Worm (Caenorhabditis elegans): ENCODE measurements around the gene fem-1.

- no peak for TF ChIP-seq nhr-76 (tag; optimal IDR thresholded peaks at IDR 0.05)
- no peak for TF ChIP-seq nhr-23 (tag; optimal IDR thresholded peaks at IDR 0.05)
- TF ChIP-seq ama-1 (optimal IDR thresholded peaks at IDR 0.05): no peak
- TF ChIP-seq unc-39 (tag; optimal IDR thresholded peaks at IDR 0.05): no peak
- TF ChIP-seq snpc-4 (tag; optimal IDR thresholded peaks at IDR 0.05): no peak
- no peak for TF ChIP-seq ZK546.5 (tag; optimal IDR thresholded peaks at IDR 0.05)
- no peak for TF ChIP-seq elt-2 (tag; optimal IDR thresholded peaks at IDR 0.05)
- no peak for TF ChIP-seq R02D3.7 (tag; optimal IDR thresholded peaks at IDR 0.05)
- no peak for TF ChIP-seq eor-1 (tag; optimal IDR thresholded peaks at IDR 0.05)
- TF ChIP-seq unc-62 (GFP tag; optimal IDR thresholded peaks at IDR 0.05): no peak
- TF ChIP-seq elt-1 (tag; optimal IDR thresholded peaks at IDR 0.05): no peak
- TF ChIP-seq ceh-28 (tag; optimal IDR thresholded peaks at IDR 0.05): no peak
- no peak for TF ChIP-seq fos-1 (tag; optimal IDR thresholded peaks at IDR 0.05)
- no peak for TF ChIP-seq nhr-25 (tag; optimal IDR thresholded peaks at IDR 0.05)
Observed at ce11 chrIV:5582760-5583159, 45.0 kb upstream of the fem-1 start.
